Worm (Caenorhabditis elegans) whole organism, dauer: Measurements from ENCODE around the gene C12D12.1.

Experiments
- unc-62 ChIP-seq: sonication (generic microtip); optimal IDR thresholded peaks from 2 replicates; lab custom pipeline; 2017; ENCODE audit warnings: missing biosample characterization, missing genetic modification reagents, missing genetic modification characterization

The C12D12.1 gene

DNA sequence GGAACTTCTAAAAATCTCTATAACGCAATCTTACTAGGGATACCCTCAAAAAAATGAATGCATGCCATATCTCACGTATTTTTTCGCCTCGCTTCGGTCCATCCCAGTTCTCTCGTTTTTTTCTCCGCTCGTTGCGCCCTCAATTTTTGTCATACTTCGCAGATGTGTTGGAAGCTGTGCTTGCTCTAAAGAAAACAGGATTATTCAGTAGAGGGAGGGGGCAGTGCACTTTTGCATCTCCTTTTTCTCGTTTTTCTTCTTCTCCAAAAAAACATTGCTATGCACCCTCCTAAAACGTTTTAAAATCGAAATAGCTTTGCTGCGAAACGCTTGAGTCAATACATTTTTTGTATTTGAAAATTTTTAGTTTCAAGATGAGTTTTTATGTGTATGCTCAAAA lies 36.5 kb downstream of the C12D12.1 start:
- no peak for TF ChIP-seq unc-62 (GFP tag; lab: Kevin White, UChicago)

- no peak for TF ChIP-seq unc-62 (GFP tag; lab: Kevin White, UChicago)
Measured at ce11 chrX:3536302-3537251, 37.5 kb downstream of the C12D12.1 start.

ce11 chrX:3537335-3537734 lies 38.3 kb downstream of the C12D12.1 start, which contains the start of gene gyg-1:
Gene gyg-1 (plus strand): TSS chrX:3537635.
- no peak for TF ChIP-seq unc-62 (GFP tag; lab: Kevin White, UChicago)

DNA sequence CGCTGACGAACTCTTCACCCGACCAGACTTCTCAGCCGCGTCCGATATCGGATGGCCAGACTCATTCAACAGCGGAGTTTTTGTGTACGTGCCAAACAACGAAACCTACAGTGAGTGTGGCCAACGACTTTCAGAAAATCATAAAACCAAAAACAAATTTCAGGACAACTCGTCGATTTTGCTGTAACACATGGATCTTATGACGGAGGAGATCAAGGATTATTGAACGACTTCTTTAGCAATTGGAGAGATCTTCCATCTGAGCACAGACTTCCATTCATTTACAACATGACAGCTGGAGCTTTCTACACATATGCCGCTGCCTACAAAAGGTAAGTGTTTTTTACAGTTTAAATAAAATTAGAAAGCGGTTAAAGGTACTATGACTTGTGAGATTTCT lies 39.0 kb downstream of the C12D12.1 start:
- TF ChIP-seq unc-62 (GFP tag; lab: Kevin White, UChicago) = no peak

- TF ChIP-seq unc-62 (GFP tag; lab: Kevin White, UChicago) = no peak
Measured at ce11 chrX:3540861-3541260, 41.8 kb downstream of the C12D12.1 start.

- no peak for TF ChIP-seq unc-62 (GFP tag; lab: Kevin White, UChicago)
Measured at ce11 chrX:3542242-3542641, 43.2 kb downstream of the C12D12.1 start, which contains the start of gene rgs-7. Gene rgs-7 (plus strand): TSS chrX:3542542.

- TF ChIP-seq unc-62 (GFP tag; lab: Kevin White, UChicago) = no peak
Measured at ce11 chrX:3547097-3547496, 48.0 kb downstream of the C12D12.1 start.

ce11 chrX:3547828-3548227 lies 48.8 kb downstream of the C12D12.1 start:
- no peak for TF ChIP-seq unc-62 (GFP tag; lab: Kevin White, UChicago)

DNA sequence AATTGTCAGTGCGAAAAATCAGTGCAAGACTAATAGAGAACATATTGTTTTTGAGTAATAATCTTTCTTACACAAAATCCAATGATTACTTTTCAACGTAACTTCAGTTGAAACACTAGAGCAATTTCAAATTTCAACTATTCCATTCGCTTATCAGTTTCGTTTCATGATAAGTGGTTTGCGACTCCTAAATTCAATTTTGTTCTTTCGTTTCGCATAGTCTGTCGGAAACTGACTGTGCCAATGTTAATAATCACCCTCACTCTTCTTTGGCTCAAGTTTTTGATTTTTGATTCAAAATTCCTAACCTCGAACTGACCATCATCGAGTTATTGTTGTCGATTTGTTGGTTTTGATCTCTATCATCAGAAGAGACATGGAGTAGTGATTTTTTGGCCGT lies 49.7 kb downstream of the C12D12.1 start:
- no peak for TF ChIP-seq unc-62 (GFP tag; lab: Kevin White, UChicago)

- no peak for TF ChIP-seq unc-62 (GFP tag; lab: Kevin White, UChicago)
Measured at ce11 chrX:3551173-3551572, 52.1 kb downstream of the C12D12.1 start.

DNA sequence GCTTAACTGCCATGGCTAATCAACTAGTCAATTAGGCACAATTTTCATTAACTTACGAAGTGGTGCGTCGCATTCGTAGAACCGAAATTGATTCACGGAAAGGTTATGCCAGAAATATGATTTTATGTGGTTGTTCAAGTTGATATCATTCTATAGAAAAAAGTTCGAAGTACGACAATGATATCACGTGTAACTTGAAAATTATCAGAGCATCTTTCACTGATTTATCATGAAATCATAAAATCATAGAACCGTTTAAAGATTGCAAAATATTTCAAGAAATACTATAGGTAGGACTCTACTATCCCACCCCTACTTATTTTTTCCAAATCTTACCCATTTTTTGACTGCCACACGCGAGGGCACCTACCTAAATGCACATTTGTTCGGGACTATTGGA lies 53.9 kb downstream of the C12D12.1 start:
- TF ChIP-seq unc-62 (GFP tag; lab: Kevin White, UChicago) = no peak

DNA sequence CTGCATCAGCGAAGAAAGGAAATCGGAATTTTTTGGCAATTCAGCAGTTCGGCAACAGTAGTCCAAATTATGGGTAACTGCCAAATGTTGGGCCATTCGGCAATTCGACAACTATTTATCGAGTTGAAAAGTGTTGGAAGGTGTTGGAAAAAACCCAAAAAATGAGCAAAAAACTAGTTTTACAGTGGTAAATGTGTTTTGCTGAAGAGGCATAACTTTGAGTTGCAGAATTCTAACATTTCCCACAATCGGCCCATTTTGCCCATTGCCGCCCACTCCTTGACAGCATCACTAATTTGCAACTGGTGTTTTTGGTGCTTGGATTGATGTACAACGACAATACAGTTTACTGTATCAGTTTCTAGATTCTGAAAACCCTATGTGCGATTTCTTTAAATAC lies 54.6 kb downstream of the C12D12.1 start:
- no peak for TF ChIP-seq unc-62 (GFP tag; lab: Kevin White, UChicago)

DNA sequence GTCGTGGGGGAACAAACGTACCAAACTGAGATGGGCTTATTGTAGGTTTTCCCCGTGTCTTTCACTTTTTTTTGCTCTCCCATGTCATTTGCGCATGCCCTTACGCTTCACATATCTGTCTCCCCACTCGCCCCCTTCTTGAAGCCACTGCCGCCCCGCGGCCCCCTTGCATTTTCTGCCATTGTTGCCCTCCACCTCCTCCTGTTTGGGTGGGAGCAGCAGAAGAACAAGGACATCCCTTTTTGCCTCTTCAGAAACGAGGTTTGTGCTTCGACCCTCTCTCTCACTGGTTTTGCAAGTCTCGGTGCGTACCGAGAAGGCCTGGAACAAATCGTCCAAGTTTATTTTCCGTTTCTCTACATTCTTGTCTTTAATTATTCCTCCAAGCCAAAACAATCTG lies 55.1 kb downstream of the C12D12.1 start:
- TF ChIP-seq unc-62 (GFP tag; lab: Kevin White, UChicago) = no peak
